Fruit fly (Drosophila melanogaster): ENCODE measurements around the gene PolZ2.

The PolZ2 gene

dm6 chr3R:5600361-5601043 lies 11.8 kb downstream of the PolZ2 start (continued):
- TF ChIP-seq CG14860 (GFP tag; IDR thresholded peaks at IDR 0.05; ENCODE audit: partially characterized antibody) (no peak), HmgD (GFP tag; optimal IDR thresholded peaks at IDR 0.05) (no peak), Tbp (GFP tag; optimal IDR thresholded peaks at IDR 0.05) (peak; percentile 82), MESR4 (GFP tag; optimal IDR thresholded peaks at IDR 0.05) (peak; percentile 95), ken (GFP tag; IDR thresholded peaks at IDR 0.05) (no peak), CG15011 (GFP tag; optimal IDR thresholded peaks at IDR 0.05) (no peak), kay (GFP tag; optimal IDR thresholded peaks at IDR 0.05) (peak; percentile 37), ewg (GFP tag; optimal IDR thresholded peaks at IDR 0.05) (no peak), onecut (GFP tag; IDR thresholded peaks at IDR 0.05) (peak; percentile 16; the same call in 1 of the 2 replicates), Opbp (GFP tag; IDR thresholded peaks at IDR 0.05; ENCODE audit: partially characterized antibody) (no peak), CG4820 (GFP tag; optimal IDR thresholded peaks at IDR 0.05) (no peak), crc (GFP tag; optimal IDR thresholded peaks at IDR 0.05) (no peak), CG6791 (GFP tag; IDR thresholded peaks at IDR 0.05; ENCODE audit: partially characterized antibody) (no peak), CG3847 (GFP tag; IDR thresholded peaks at IDR 0.05) (no peak), pzg (GFP tag; optimal IDR thresholded peaks at IDR 0.05) (no peak), eyg (GFP tag; optimal IDR thresholded peaks at IDR 0.05) (peak; percentile 14), CG10543 (GFP tag; optimal IDR thresholded peaks at IDR 0.05) (peak; percentile 96), Kr (GFP tag; optimal IDR thresholded peaks at IDR 0.05) (no peak), Deaf1 (tag; optimal IDR thresholded peaks at IDR 0.05) (peak; percentile 100), lov (optimal IDR thresholded peaks at IDR 0.05) (no peak), lov (GFP tag; IDR thresholded peaks at IDR 0.05) (no peak), Hr39 (optimal IDR thresholded peaks at IDR 0.05) (no peak), tx (GFP tag; optimal IDR thresholded peaks at IDR 0.05) (no peak), CG4730 (GFP tag; IDR thresholded peaks at IDR 0.05) (no peak), Stat92E (GFP tag; optimal IDR thresholded peaks at IDR 0.05) (peak in 1 of 3 experiments; percentile 17), D19A (tag; optimal IDR thresholded peaks at IDR 0.05) (no peak), Lhr (GFP tag; optimal IDR thresholded peaks at IDR 0.05) (no peak), Bdp1 (GFP tag; optimal IDR thresholded peaks at IDR 0.05) (no peak), croc (GFP tag; conservative IDR thresholded peaks at IDR 0.05) (no peak), Hr78 (GFP tag; optimal IDR thresholded peaks at IDR 0.05) (peak in 1 of 2 experiments; percentile 52), CG11456 (GFP tag; IDR thresholded peaks at IDR 0.05) (no peak), inv (GFP tag; IDR thresholded peaks at IDR 0.05; ENCODE audit: partially characterized antibody) (no peak), CG6272 (GFP tag; IDR thresholded peaks at IDR 0.05) (no peak), salm (tag; optimal IDR thresholded peaks at IDR 0.05) (no peak), ac (GFP tag; optimal IDR thresholded peaks at IDR 0.05) (no peak), Bteb2 (GFP tag; optimal IDR thresholded peaks at IDR 0.05) (no peak), ranshi (GFP tag; IDR thresholded peaks at IDR 0.05) (no peak), H15 (GFP tag; IDR thresholded peaks at IDR 0.05) (no peak), gro (GFP tag; optimal IDR thresholded peaks at IDR 0.05) (peak; percentile 49), CG30403 (GFP tag; optimal IDR thresholded peaks at IDR 0.05) (no peak), CG11695 (GFP tag; IDR thresholded peaks at IDR 0.05) (no peak), h (optimal IDR thresholded peaks at IDR 0.05) (no peak), sr (GFP tag; IDR thresholded peaks at IDR 0.05) (no peak), Dbx (GFP tag; IDR thresholded peaks at IDR 0.05) (no peak), BtbVII (GFP tag; optimal IDR thresholded peaks at IDR 0.05) (peak; percentile 15), ham (GFP tag; IDR thresholded peaks at IDR 0.05) (no peak), bigmax (GFP tag; optimal IDR thresholded peaks at IDR 0.05) (peak; percentile 94), oc (tag; optimal IDR thresholded peaks at IDR 0.05) (no peak), hth (optimal IDR thresholded peaks at IDR 0.05) (no peak), CG2120 (GFP tag; optimal IDR thresholded peaks at IDR 0.05) (no peak), kah (GFP tag; optimal IDR thresholded peaks at IDR 0.05) (peak; percentile 46), jumu (GFP tag; optimal IDR thresholded peaks at IDR 0.05) (peak; percentile 9)

All from whole organism, embryonic.